Worm (Caenorhabditis elegans): ENCODE results near the gene str-106.

- TF ChIP-seq lsy-2 (tag; optimal IDR thresholded peaks at IDR 0.05) (no peak), blmp-1 (tag; optimal IDR thresholded peaks at IDR 0.05; ENCODE audit: insufficient read depth) (no peak)
These were observed 48.2 kb upstream of the str-106 start for ce11 chrV:16132215-16132614.

Measured in whole organism, L2 larva.